Fruit fly (Drosophila melanogaster) whole organism, pupa: Measurements from ENCODE around the gene Lcp65Ab2.

Experiments
- CG10348 ChIP-seq: fragments of 200-800 bp; sonication (Bioruptor generic); IDR thresholded peaks from 2 replicates; pipeline ENCODE4 v1.3.6; 2022; ENCODE audit warnings: missing biosample characterization, missing genetic modification characterization
- CG12605 ChIP-seq: fragments of 200-800 bp; sonication (Bioruptor generic); IDR thresholded peaks from 2 replicates; pipeline ENCODE4 v1.3.6; 2022; ENCODE audit warnings: missing biosample characterization, missing genetic modification characterization
- CG13204 ChIP-seq: fragments of 200-800 bp; sonication (Bioruptor generic); optimal IDR thresholded peaks from 2 replicates; lab custom pipeline; 2018; ENCODE audit warnings: missing biosample characterization, mild to moderate bottlenecking, missing genetic modification characterization, moderate library complexity
- CG14655 ChIP-seq: fragments of 200-800 bp; sonication (Bioruptor generic); optimal IDR thresholded peaks from 3 replicates; lab custom pipeline; 2017; ENCODE audit warnings: mild to moderate bottlenecking, missing biosample characterization, missing genetic modification reagents, missing genetic modification characterization
- CG15710 ChIP-seq: fragments of 200-800 bp; sonication (Bioruptor generic); optimal IDR thresholded peaks from 2 replicates; lab custom pipeline; 2018; ENCODE audit warnings: missing biosample characterization, mild to moderate bottlenecking, missing genetic modification characterization, moderate library complexity
- CG17806 ChIP-seq: fragments of 200-800 bp; sonication (Bioruptor generic); optimal IDR thresholded peaks from 2 replicates; lab custom pipeline; 2018; ENCODE audit warnings: missing biosample characterization, mild to moderate bottlenecking, missing genetic modification characterization, moderate library complexity
- CG32121 ChIP-seq: fragments of 200-800 bp; sonication (Bioruptor generic); IDR thresholded peaks from 2 replicates; pipeline ENCODE4 v1.3.6; 2022; ENCODE audit warnings: missing biosample characterization, missing genetic modification characterization
- CG34367 ChIP-seq: fragments of 200-800 bp; sonication (Bioruptor generic); optimal IDR thresholded peaks from 2 replicates; lab custom pipeline; 2018; ENCODE audit warnings: missing biosample characterization, mild to moderate bottlenecking, missing genetic modification characterization
- CG4496 ChIP-seq: fragments of 200-800 bp; sonication (Bioruptor generic); IDR thresholded peaks from 3 replicates; pipeline ENCODE4 v1.3.6; 2022; ENCODE audit warnings: missing biosample characterization, missing genetic modification characterization
- CG8159 ChIP-seq: fragments of 200-800 bp; sonication (Bioruptor generic); optimal IDR thresholded peaks from 3 replicates; lab custom pipeline; 2018; ENCODE audit warnings: missing biosample characterization, mild to moderate bottlenecking, missing genetic modification characterization, moderate library complexity
- CG8301 ChIP-seq: fragments of 200-800 bp; sonication (Bioruptor generic); optimal IDR thresholded peaks from 2 replicates; lab custom pipeline; 2018; ENCODE audit warnings: missing biosample characterization, mild to moderate bottlenecking, missing genetic modification characterization
- CG9948 ChIP-seq: fragments of 200-800 bp; sonication (Bioruptor generic); optimal IDR thresholded peaks from 2 replicates; lab custom pipeline; 2018; ENCODE audit warnings: missing biosample characterization, mild to moderate bottlenecking, missing genetic modification characterization, moderate library complexity
- D1 ChIP-seq: fragments of 200-800 bp; sonication (Bioruptor generic); optimal IDR thresholded peaks from 2 replicates; lab custom pipeline; 2018; ENCODE audit warnings: missing biosample characterization, mild to moderate bottlenecking, missing genetic modification characterization, moderate library complexity
- EcR ChIP-seq: fragments of 200-800 bp; sonication (Bioruptor generic); optimal IDR thresholded peaks from 3 replicates; lab custom pipeline; 2019; ENCODE audit warnings: missing biosample characterization, missing genetic modification characterization, mild to moderate bottlenecking, moderate library complexity, missing genetic modification reagents
- Ets98B ChIP-seq: fragments of 200-800 bp; sonication (Bioruptor generic); IDR thresholded peaks from 2 replicates; pipeline ENCODE4 v1.3.6; 2022; ENCODE audit warnings: missing biosample characterization, missing genetic modification characterization
- Pif1A ChIP-seq: fragments of 200-800 bp; sonication (Bioruptor generic); optimal IDR thresholded peaks from 3 replicates; lab custom pipeline; 2016; ENCODE audit warnings: missing biosample characterization, missing genetic modification characterization
- Pif1B ChIP-seq: fragments of 200-800 bp; sonication (Bioruptor generic); optimal IDR thresholded peaks from 3 replicates; lab custom pipeline; 2016; ENCODE audit warnings: missing biosample characterization, missing genetic modification characterization
- Snoo ChIP-seq: fragments of 200-800 bp; sonication (Bioruptor generic); optimal IDR thresholded peaks from 3 replicates; lab custom pipeline; 2017; ENCODE audit warnings: missing biosample characterization, mild to moderate bottlenecking, missing genetic modification characterization, inconsistent platforms
- fd96Ca ChIP-seq: fragments of 200-800 bp; sonication (Bioruptor generic); IDR thresholded peaks from 3 replicates; pipeline ENCODE4 v1.3.6; 2022; ENCODE audit warnings: missing biosample characterization, missing genetic modification characterization
- gl ChIP-seq: fragments of 200-800 bp; sonication (Bioruptor generic); optimal IDR thresholded peaks from 2 replicates; lab custom pipeline; 2018; ENCODE audit warnings: missing biosample characterization, mild to moderate bottlenecking, missing genetic modification characterization
- rn ChIP-seq: fragments of 200-800 bp; sonication (Bioruptor generic); IDR thresholded peaks from 2 replicates; pipeline ENCODE4 v1.3.6; 2022; ENCODE audit warnings: missing biosample characterization, missing genetic modification characterization

The Lcp65Ab2 gene

DNA sequence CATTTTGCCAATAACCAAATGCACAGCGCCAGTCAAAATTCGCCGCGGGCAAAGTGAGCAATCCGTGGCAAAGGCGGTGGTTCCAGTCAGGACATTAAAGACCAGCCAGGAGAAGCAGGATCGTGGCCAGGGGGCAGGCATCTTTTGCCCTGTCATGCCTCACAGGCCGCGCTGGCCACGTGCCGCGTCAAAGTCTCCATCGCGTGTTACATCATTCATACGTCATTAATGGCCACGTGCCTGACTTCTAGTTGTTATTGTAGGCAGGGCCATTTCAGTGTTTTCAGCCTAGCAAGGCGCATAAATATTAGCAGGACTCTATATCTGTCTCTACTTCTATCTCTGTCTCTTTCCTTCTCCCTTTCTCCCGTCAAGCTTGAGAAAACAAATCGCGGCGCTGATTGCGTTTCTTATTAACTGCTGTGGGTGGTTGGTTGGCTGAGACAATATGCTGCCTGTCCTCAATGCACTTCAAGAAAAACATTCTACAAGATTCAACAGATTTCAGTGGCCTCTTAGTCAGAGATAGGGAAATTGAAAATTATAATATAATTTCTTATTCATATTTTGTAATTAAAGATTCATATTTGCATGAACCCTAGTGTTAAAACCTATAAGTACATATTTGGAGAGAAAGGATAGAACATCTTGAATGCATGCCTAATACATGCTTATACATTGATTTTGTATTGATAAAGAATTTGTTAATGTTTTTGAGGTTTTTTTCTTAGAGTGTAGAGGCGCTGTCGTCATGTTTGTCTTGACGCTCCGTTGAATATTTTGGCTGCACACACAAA is 38.0 kb upstream of the Lcp65Ab2 start:
- TF ChIP-seq CG14655 (GFP tag; lab: Kevin White, UChicago) (no peak), CG13204 (GFP tag; lab: Kevin White, UChicago) (no peak), EcR (no peak), Pif1B (GFP tag; lab: Kevin White, UChicago) (no peak), CG8301 (tag; lab: Kevin White, UChicago) (no peak)

DNA sequence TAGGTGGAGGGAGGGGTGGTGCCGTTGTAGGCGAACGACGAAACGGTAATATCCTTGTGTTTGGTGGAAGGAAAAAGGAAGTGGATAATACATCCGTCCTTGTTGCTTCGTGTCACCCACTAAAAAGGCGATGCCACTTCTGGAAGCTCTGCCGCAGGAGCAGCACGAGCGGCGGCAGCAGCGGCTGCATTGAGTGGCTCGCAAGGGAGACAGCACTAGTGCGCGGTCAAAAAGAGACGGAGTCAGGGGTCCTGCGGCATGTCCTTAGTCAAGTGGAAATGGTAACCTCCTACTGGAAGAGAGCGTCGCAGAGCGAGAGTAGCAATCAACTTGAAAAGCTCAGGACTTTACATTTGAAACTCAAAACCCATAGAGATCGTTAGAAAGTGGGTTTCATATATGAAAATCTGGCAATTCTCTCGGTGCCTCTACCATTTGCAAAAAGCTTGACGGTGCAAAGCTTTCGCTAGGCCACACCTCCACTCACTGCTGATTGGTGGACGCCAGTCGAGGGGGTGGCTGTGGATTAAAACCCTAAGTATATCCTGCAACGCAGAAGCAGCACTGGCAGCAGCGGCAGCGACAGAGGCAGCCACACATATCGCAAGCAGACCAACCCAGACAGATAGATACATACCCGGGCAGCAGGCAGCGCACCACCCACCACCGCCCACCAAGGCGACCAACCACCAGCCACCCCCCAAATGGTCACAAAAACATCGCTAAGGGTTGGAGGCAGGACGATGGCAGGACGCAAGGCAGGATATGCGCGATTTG is 35.6 kb upstream of the Lcp65Ab2 start:
- TF ChIP-seq CG9948 (tag; lab: Kevin White, UChicago), result no peak
- TF ChIP-seq CG10348 (GFP tag; lab: Robert Waterston, UW), result no peak
- TF ChIP-seq Pif1B (GFP tag; lab: Kevin White, UChicago), result no peak
- no peak for TF ChIP-seq CG17806
- TF ChIP-seq Pif1A (GFP tag; lab: Kevin White, UChicago), result no peak
- TF ChIP-seq CG13204 (GFP tag; lab: Kevin White, UChicago), result no peak
- no peak for TF ChIP-seq CG8159 (tag; lab: Kevin White, UChicago)
- no peak for TF ChIP-seq CG32121 (GFP tag; lab: Robert Waterston, UW)
- TF ChIP-seq CG12605 (GFP tag; lab: Robert Waterston, UW), result no peak
- no peak for TF ChIP-seq EcR
- TF ChIP-seq CG8301 (tag; lab: Kevin White, UChicago), result no peak
- TF ChIP-seq CG34367 (tag; lab: Kevin White, UChicago), result no peak
- no peak for TF ChIP-seq CG15710 (tag; lab: Kevin White, UChicago)
- TF ChIP-seq Ets98B (GFP tag; lab: Robert Waterston, UW), result no peak
- no peak for TF ChIP-seq rn (GFP tag; lab: Robert Waterston, UW)
- TF ChIP-seq D1 (tag; lab: Kevin White, UChicago), result no peak
- TF ChIP-seq CG4496 (GFP tag; lab: Robert Waterston, UW), result no peak
- TF ChIP-seq Snoo (tag; lab: Kevin White, UChicago), result no peak
- no peak for TF ChIP-seq gl (tag; lab: Kevin White, UChicago)

DNA sequence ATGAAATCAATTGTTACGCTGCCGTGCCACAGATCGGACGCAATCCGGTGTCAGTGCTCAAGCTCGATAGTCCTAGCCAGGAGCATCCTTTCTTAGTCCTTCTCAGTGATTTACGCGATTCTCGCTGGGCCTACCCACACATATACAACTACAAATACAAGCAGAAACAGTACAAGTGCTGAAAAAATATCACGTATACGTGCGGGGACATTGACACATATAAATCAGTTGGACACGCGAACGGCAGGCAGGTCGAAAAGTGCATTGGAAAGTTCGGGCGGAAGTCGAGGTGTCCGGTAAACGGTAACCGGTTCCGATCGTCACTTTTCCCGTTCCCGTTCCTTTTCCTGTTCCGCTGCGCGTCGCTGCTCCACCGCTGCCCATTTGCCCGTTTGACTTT is 35.0 kb upstream of the Lcp65Ab2 start:
- TF ChIP-seq CG17806, result no peak
- TF ChIP-seq CG13204 (GFP tag; lab: Kevin White, UChicago), result no peak
- TF ChIP-seq fd96Ca (GFP tag; lab: Robert Waterston, UW), result no peak
- no peak for TF ChIP-seq CG14655 (GFP tag; lab: Kevin White, UChicago)
- no peak for TF ChIP-seq rn (GFP tag; lab: Robert Waterston, UW)
- no peak for TF ChIP-seq CG8301 (tag; lab: Kevin White, UChicago)
- no peak for TF ChIP-seq Snoo (tag; lab: Kevin White, UChicago)
- no peak for TF ChIP-seq Pif1A (GFP tag; lab: Kevin White, UChicago)
- TF ChIP-seq gl (tag; lab: Kevin White, UChicago), result no peak
- TF ChIP-seq CG9948 (tag; lab: Kevin White, UChicago), result no peak
- no peak for TF ChIP-seq CG10348 (GFP tag; lab: Robert Waterston, UW)
- TF ChIP-seq CG4496 (GFP tag; lab: Robert Waterston, UW), result no peak
- TF ChIP-seq D1 (tag; lab: Kevin White, UChicago), result no peak
- no peak for TF ChIP-seq CG15710 (tag; lab: Kevin White, UChicago)
- TF ChIP-seq CG32121 (GFP tag; lab: Robert Waterston, UW), result no peak
- no peak for TF ChIP-seq Pif1B (GFP tag; lab: Kevin White, UChicago)
- no peak for TF ChIP-seq CG8159 (tag; lab: Kevin White, UChicago)
- no peak for TF ChIP-seq EcR
- TF ChIP-seq CG34367 (tag; lab: Kevin White, UChicago), result no peak
- no peak for TF ChIP-seq Ets98B (GFP tag; lab: Robert Waterston, UW)

DNA sequence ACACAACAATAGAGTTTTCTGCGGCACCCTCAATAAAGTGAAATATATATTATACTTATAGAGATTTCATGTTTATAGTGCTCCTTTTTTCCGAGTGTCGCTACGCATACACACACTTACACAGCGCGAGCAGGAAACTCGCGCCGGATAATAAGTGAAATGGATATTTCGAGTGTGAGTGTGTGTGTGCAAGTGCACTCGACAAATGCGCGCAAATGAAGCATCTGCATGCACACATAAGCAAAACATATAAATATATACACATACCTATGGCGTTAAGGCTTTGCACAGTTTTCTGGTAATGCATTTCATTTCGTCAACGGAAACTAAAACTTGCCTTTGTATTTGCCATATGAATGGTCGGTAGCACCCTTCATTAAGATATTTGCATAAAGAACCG is 31.0 kb upstream of the Lcp65Ab2 start:
- TF ChIP-seq CG15710 (tag; lab: Kevin White, UChicago) (no peak), CG4496 (GFP tag; lab: Robert Waterston, UW) (no peak), CG32121 (GFP tag; lab: Robert Waterston, UW) (no peak), CG13204 (GFP tag; lab: Kevin White, UChicago) (no peak), CG10348 (GFP tag; lab: Robert Waterston, UW) (no peak), CG8159 (tag; lab: Kevin White, UChicago) (no peak), CG17806 (no peak), rn (GFP tag; lab: Robert Waterston, UW) (no peak), D1 (tag; lab: Kevin White, UChicago) (no peak), Ets98B (GFP tag; lab: Robert Waterston, UW) (no peak), CG34367 (tag; lab: Kevin White, UChicago) (no peak), fd96Ca (GFP tag; lab: Robert Waterston, UW) (no peak), Pif1B (GFP tag; lab: Kevin White, UChicago) (no peak), EcR (no peak), Snoo (tag; lab: Kevin White, UChicago) (no peak), gl (tag; lab: Kevin White, UChicago) (no peak)

DNA sequence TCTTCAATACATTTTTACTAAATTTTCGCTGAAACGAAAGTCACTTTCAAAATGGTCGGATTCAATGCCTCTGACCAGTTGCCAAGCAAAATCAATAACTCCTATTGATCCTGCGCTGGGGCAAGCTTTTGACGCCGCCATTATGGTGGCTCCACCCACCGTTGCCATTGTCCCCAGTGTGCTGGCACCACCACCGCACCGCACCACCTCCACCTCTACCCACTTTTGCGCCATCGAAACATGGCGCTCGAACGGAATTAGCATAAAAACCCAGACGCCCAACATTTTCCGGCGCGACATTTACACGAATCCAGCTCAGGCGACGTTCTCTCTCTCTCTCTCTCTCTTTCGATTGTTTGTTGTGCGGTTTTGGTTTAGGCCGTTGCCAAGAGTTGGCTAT is 29.6 kb upstream of the Lcp65Ab2 start:
- TF ChIP-seq Pif1A (GFP tag; lab: Kevin White, UChicago) (no peak), CG8159 (tag; lab: Kevin White, UChicago) (no peak), EcR (no peak), CG13204 (GFP tag; lab: Kevin White, UChicago) (no peak), CG17806 (no peak), CG9948 (tag; lab: Kevin White, UChicago) (no peak), CG4496 (GFP tag; lab: Robert Waterston, UW) (no peak), D1 (tag; lab: Kevin White, UChicago) (no peak), CG32121 (GFP tag; lab: Robert Waterston, UW) (no peak), CG15710 (tag; lab: Kevin White, UChicago) (no peak), rn (GFP tag; lab: Robert Waterston, UW) (no peak), Ets98B (GFP tag; lab: Robert Waterston, UW) (no peak)
- TF ChIP-seq, all 21 proteins: peak for 0
